Worm (Caenorhabditis elegans) whole organism, L2 larva: ENCODE results near the gene C45H4.18.
A peak's percentile ranks its signal among the peaks of the same experiment; 100 is the strongest.
"Not testable (repeated sequence)": the region's sequence is repeated elsewhere in the genome, so short reads cannot be mapped to it uniquely, and the experiment has no call there.

Source experiments
- C34F6.9 ChIP-seq: fragments of 150-350 bp; optimal IDR thresholded peaks from 2 replicates; lab custom pipeline; 2014; ENCODE audit warnings: missing biosample characterization, missing genetic modification characterization
- R02D3.7 ChIP-seq: fragments of 150-350 bp; optimal IDR thresholded peaks from 2 replicates; lab custom pipeline; 2014; ENCODE audit warnings: missing biosample characterization, missing genetic modification characterization
- alr-1 ChIP-seq: fragments of 150-350 bp; optimal IDR thresholded peaks from 2 replicates; lab custom pipeline; 2014; ENCODE audit warnings: missing biosample characterization, missing genetic modification characterization
- aly-2 ChIP-seq: fragments of 150-350 bp; optimal IDR thresholded peaks from 2 replicates; lab custom pipeline; 2014; ENCODE audit warnings: missing biosample characterization, missing genetic modification characterization
- ama-1 ChIP-seq: fragments of 150-350 bp; optimal IDR thresholded peaks from 2 replicates; lab custom pipeline; 2018; ENCODE audit warnings: inconsistent platforms
- ceh-16 ChIP-seq: fragments of 150-350 bp; optimal IDR thresholded peaks from 2 replicates; lab custom pipeline; 2014; ENCODE audit warnings: missing biosample characterization, missing genetic modification characterization
- dmd-4 ChIP-seq: sonication (generic microtip); optimal IDR thresholded peaks from 2 replicates; lab custom pipeline; 2017; ENCODE audit warnings: missing biosample characterization, missing genetic modification characterization
- egl-27 ChIP-seq: sonication (generic microtip); optimal IDR thresholded peaks from 3 replicates; lab custom pipeline; 2017; ENCODE audit warnings: missing biosample characterization, missing genetic modification reagents, missing genetic modification characterization
- elt-1 ChIP-seq: fragments of 150-350 bp; optimal IDR thresholded peaks from 2 replicates; lab custom pipeline; 2014; ENCODE audit warnings: missing biosample characterization, missing genetic modification characterization
- elt-3 ChIP-seq: sonication (generic microtip); optimal IDR thresholded peaks from 2 replicates; lab custom pipeline; 2017; ENCODE audit warnings: missing biosample characterization, missing genetic modification characterization
- gmeb-1 ChIP-seq: fragments of 150-350 bp; optimal IDR thresholded peaks from 2 replicates; lab custom pipeline; 2014; ENCODE audit warnings: missing biosample characterization, missing genetic modification characterization
- lin-11 ChIP-seq: fragments of 150-350 bp; sonication (generic microtip); optimal IDR thresholded peaks from 2 replicates; lab custom pipeline; 2014; ENCODE audit warnings: missing biosample characterization, missing genetic modification characterization, inconsistent platforms, mixed read lengths
- lin-13 ChIP-seq: fragments of 150-350 bp; optimal IDR thresholded peaks from 2 replicates; lab custom pipeline; 2014; ENCODE audit warnings: missing biosample characterization, missing genetic modification reagents, missing genetic modification characterization
- lin-39 ChIP-seq: fragments of 150-350 bp; optimal IDR thresholded peaks from 2 replicates; lab custom pipeline; 2014; ENCODE audit warnings: missing biosample characterization, missing genetic modification reagents, missing genetic modification characterization
- mab-5 ChIP-seq: fragments of 150-350 bp; optimal IDR thresholded peaks from 2 replicates; lab custom pipeline; 2014; ENCODE audit warnings: missing biosample characterization, missing genetic modification characterization
- mbf-1 ChIP-seq: sonication (generic microtip); optimal IDR thresholded peaks from 2 replicates; lab custom pipeline; 2017; ENCODE audit warnings: missing biosample characterization, missing genetic modification characterization
- mdl-1 ChIP-seq, 2 experiments: fragments of 150-350 bp in 1 of 2; sonication (generic microtip) in 1 of 2; optimal IDR thresholded peaks; 2 replicates each; lab custom pipeline; 2017; ENCODE audit warnings: missing biosample characterization in 2 of 2, missing genetic modification characterization in 2 of 2
- nhr-11 ChIP-seq: fragments of 150-350 bp; optimal IDR thresholded peaks from 2 replicates; lab custom pipeline; 2014; ENCODE audit warnings: missing biosample characterization, missing genetic modification characterization
- nhr-12 ChIP-seq: fragments of 150-350 bp; optimal IDR thresholded peaks from 2 replicates; lab custom pipeline; 2014; ENCODE audit warnings: missing biosample characterization, missing genetic modification characterization
- nhr-129 ChIP-seq: fragments of 150-350 bp; optimal IDR thresholded peaks from 2 replicates; lab custom pipeline; 2014; ENCODE audit warnings: missing biosample characterization, missing genetic modification characterization
- nhr-21 ChIP-seq: fragments of 150-350 bp; optimal IDR thresholded peaks from 2 replicates; lab custom pipeline; 2014; ENCODE audit warnings: missing biosample characterization, missing genetic modification characterization
- nhr-23 ChIP-seq: fragments of 150-350 bp; optimal IDR thresholded peaks from 2 replicates; lab custom pipeline; 2014; ENCODE audit warnings: missing biosample characterization, missing genetic modification reagents, missing genetic modification characterization
- nhr-237 ChIP-seq: fragments of 150-350 bp; optimal IDR thresholded peaks from 2 replicates; lab custom pipeline; 2014; ENCODE audit warnings: missing biosample characterization, missing genetic modification characterization
- nhr-25 ChIP-seq: fragments of 150-350 bp; sonication (generic microtip); optimal IDR thresholded peaks from 3 replicates; lab custom pipeline; 2014; ENCODE audit warnings: missing biosample characterization, missing genetic modification characterization
- nhr-6 ChIP-seq: fragments of 150-350 bp; optimal IDR thresholded peaks from 2 replicates; lab custom pipeline; 2014; ENCODE audit warnings: missing biosample characterization, missing genetic modification characterization
- nhr-77 ChIP-seq: fragments of 150-350 bp; optimal IDR thresholded peaks from 2 replicates; lab custom pipeline; 2014; ENCODE audit warnings: missing biosample characterization, missing genetic modification characterization
- peb-1 ChIP-seq: fragments of 150-350 bp; optimal IDR thresholded peaks from 2 replicates; lab custom pipeline; 2014; ENCODE audit warnings: missing biosample characterization, missing genetic modification characterization
- sem-4 ChIP-seq: fragments of 150-350 bp; optimal IDR thresholded peaks from 2 replicates; lab custom pipeline; 2014; ENCODE audit warnings: missing biosample characterization, missing genetic modification reagents, missing genetic modification characterization
- sma-3 ChIP-seq: sonication (generic microtip); optimal IDR thresholded peaks from 2 replicates; lab custom pipeline; 2016; ENCODE audit warnings: missing genetic modification reagents, missing genetic modification characterization, missing compliant biosample characterization
- sma-9 ChIP-seq, 2 experiments: fragments of 150-350 bp in 1 of 2; sonication (generic microtip) in 1 of 2; optimal IDR thresholded peaks; 2 replicates each; lab custom pipeline; 2014 to 2016; ENCODE audit warnings: missing genetic modification characterization in 2 of 2, mild to moderate bottlenecking in 1 of 2, missing biosample characterization in 1 of 2, missing compliant biosample characterization in 1 of 2, missing genetic modification reagents in 1 of 2, moderate library complexity in 1 of 2
- snpc-4 ChIP-seq: fragments of 150-350 bp; optimal IDR thresholded peaks from 2 replicates; lab custom pipeline; 2014; ENCODE audit warnings: missing biosample characterization, missing genetic modification characterization
- unc-39 ChIP-seq: fragments of 150-350 bp; optimal IDR thresholded peaks from 2 replicates; lab custom pipeline; 2014; ENCODE audit warnings: missing biosample characterization, missing genetic modification characterization
- unc-55 ChIP-seq: fragments of 150-350 bp; sonication (generic microtip); optimal IDR thresholded peaks from 3 replicates; lab custom pipeline; 2014; ENCODE audit warnings: missing biosample characterization, missing genetic modification reagents, missing genetic modification characterization
- unc-62 ChIP-seq: fragments of 150-350 bp; optimal IDR thresholded peaks from 2 replicates; lab custom pipeline; 2014; ENCODE audit warnings: missing biosample characterization, missing genetic modification reagents, missing genetic modification characterization
- ztf-4 ChIP-seq: fragments of 150-350 bp; optimal IDR thresholded peaks from 2 replicates; lab custom pipeline; 2014; ENCODE audit warnings: missing biosample characterization, missing genetic modification characterization

C45H4.18 gene

DNA sequence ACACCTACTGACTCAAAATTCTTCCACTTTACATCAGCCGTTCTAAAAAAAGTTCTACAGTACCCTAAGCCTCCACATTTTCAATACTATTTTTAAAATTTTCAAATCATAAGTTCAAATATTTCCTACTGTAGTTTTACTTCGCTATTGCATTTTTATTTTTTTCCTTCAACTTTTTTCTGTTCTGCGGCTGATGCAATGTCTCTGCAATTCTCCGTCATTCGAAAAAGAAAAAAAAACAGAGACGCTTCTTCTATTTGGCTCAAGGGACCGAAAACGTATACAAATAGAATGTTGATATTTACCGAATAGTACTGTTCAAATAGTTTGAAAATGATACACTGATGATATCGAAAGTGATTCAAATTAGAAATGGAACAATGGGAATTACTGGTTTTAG, 37.1 kb upstream of the C45H4.18 start:
- TF ChIP-seq nhr-129 (tag; lab: Kevin White, UChicago) (peak; percentile 98), nhr-11 (tag; lab: Kevin White, UChicago) (no peak)
- TF ChIP-seq, all 48 proteins: peak for 1

ce11 chrV:2139918-2140317, 35.4 kb upstream of the C45H4.18 start, which contains the start of gene F22F7.7:
Gene F22F7.7 (minus strand): TSS chrV:2140042.
- TF ChIP-seq peb-1 (tag; lab: Kevin White, UChicago): no peak
- no peak for TF ChIP-seq gmeb-1
- TF ChIP-seq nhr-6 (tag; lab: Kevin White, UChicago): no peak
- no peak for TF ChIP-seq elt-3
- no peak for TF ChIP-seq nhr-237 (tag; lab: Kevin White, UChicago)
- TF ChIP-seq R02D3.7: no peak
- no peak for TF ChIP-seq nhr-11 (tag; lab: Kevin White, UChicago)
- TF ChIP-seq nhr-12 (tag; lab: Kevin White, UChicago): no peak
- TF ChIP-seq nhr-25 (tag; lab: Kevin White, UChicago): no peak
- no peak for TF ChIP-seq ama-1 (lab: Kevin White, UChicago)
- TF ChIP-seq alr-1 (tag; lab: Kevin White, UChicago): no peak
- TF ChIP-seq nhr-21 (tag; lab: Kevin White, UChicago): no peak
- TF ChIP-seq ceh-16 (tag; lab: Kevin White, UChicago): no peak
- no peak for TF ChIP-seq nhr-129 (tag; lab: Kevin White, UChicago)
- TF ChIP-seq nhr-23 (tag; lab: Kevin White, UChicago): no peak
- no peak for TF ChIP-seq unc-62
- TF ChIP-seq sem-4 (tag; lab: Kevin White, UChicago): no peak
- no peak for TF ChIP-seq egl-27 (tag; lab: Kevin White, UChicago)
- no peak for TF ChIP-seq sma-9 (GFP tag; optimal IDR thresholded peaks at IDR 0.05; lab: Kevin White, UChicago)
- TF ChIP-seq sma-9 (tag; optimal IDR thresholded peaks at IDR 0.05; lab: Kevin White, UChicago): no peak
- no peak for TF ChIP-seq sma-3 (GFP tag; lab: Kevin White, UChicago)

DNA sequence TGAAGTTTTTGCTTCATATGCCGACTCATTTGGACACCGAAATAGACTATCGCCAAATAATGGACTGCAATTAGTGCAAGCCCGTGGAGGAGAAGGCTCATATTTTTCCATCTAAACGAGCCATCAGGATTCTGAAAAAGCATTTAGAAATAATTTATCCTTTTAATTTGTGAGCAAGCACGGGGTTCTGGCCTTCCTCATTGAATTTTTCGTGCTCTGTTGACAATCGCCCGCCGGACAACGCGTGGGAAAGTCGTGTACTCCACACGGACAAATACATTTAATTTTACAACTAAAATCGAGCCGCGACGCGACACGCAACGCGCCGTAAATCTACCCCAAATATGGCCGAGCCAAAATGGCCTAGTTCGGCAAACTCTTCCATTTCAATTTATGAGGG, 30.9 kb upstream of the C45H4.18 start, which contains the start of gene F22F7.12:
Gene F22F7.12 (minus strand): TSS at position 101 of the 400 bp plus-strand sequence.
- not testable (repeated sequence) for TF ChIP-seq elt-1 (tag; lab: Kevin White, UChicago); sma-3 (GFP tag; lab: Kevin White, UChicago); dmd-4 (tag; lab: Kevin White, UChicago)
- TF ChIP-seq, all 48 proteins: peak for 0; not testable (repeated sequence) for 48

DNA sequence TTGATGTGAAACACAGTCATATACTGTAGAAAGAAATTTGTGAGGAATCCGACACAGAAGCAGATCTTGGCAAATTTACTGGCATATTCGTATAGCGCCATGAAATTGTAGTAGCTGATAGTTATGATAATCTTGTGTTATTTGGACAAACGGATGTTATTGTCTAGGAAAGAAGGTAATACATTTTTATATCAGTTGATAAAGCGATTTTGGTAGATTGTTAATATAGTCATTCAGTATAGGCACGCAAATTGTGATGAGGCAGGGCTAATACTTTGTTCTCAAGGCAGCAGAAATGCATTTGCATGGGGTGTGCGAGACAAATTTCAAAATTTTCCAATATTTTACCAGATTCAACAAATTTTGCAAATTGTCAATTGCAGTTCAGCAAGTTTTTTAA, 29.3 kb upstream of the C45H4.18 start, which contains the start of gene str-52:
Gene str-52 (minus strand): TSS at position 101 of the 400 bp plus-strand sequence.
- no peak for TF ChIP-seq nhr-11 (tag; lab: Kevin White, UChicago)
- no peak for TF ChIP-seq unc-39 (tag; lab: Kevin White, UChicago)
- TF ChIP-seq lin-11 (tag; lab: Kevin White, UChicago): no peak
- TF ChIP-seq aly-2 (tag; lab: Kevin White, UChicago): no peak
- TF ChIP-seq ztf-4 (tag; lab: Kevin White, UChicago): no peak
- no peak for TF ChIP-seq nhr-12 (tag; lab: Kevin White, UChicago)
- TF ChIP-seq alr-1 (tag; lab: Kevin White, UChicago): no peak
- no peak for TF ChIP-seq egl-27 (tag; lab: Kevin White, UChicago)
- no peak for TF ChIP-seq nhr-25 (tag; lab: Kevin White, UChicago)
- TF ChIP-seq mdl-1 (tag; optimal IDR thresholded peaks at IDR 0.05; lab: Kevin White, UChicago): no peak
- no peak for TF ChIP-seq sma-3 (GFP tag; lab: Kevin White, UChicago)
- no peak for TF ChIP-seq sma-9 (GFP tag; optimal IDR thresholded peaks at IDR 0.05; lab: Kevin White, UChicago)
- no peak for TF ChIP-seq sma-9 (tag; optimal IDR thresholded peaks at IDR 0.05; lab: Kevin White, UChicago)
- no peak for TF ChIP-seq lin-39
- TF ChIP-seq peb-1 (tag; lab: Kevin White, UChicago): no peak
- no peak for TF ChIP-seq dmd-4 (tag; lab: Kevin White, UChicago)
- no peak for TF ChIP-seq snpc-4 (tag; lab: Kevin White, UChicago)

DNA sequence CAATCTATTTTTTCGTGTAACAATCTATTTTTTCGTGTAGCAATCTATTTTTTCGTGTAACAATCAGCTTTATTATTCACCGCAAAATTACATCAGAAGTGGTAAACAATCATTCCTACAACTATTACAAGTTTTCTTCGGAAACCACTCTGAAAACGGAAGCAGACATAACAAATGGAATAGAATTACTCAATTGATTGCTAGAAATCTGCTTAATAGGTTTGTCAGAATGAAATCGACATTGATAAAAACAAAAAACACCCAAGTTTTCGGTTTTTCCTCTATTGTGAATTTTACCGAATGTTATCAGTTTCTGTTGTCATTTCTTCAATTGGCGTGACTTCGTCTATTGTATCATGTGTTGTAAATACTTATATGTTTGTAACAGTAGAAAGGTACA, 28.5 kb upstream of the C45H4.18 start, which contains the start of gene srbc-20:
Gene srbc-20 (plus strand): TSS at position 301 of the 400 bp plus-strand sequence.
- TF ChIP-seq R02D3.7 (no peak), mdl-1 (tag; optimal IDR thresholded peaks at IDR 0.05; lab: Kevin White, UChicago) (no peak), ceh-16 (tag; lab: Kevin White, UChicago) (no peak), sma-3 (GFP tag; lab: Kevin White, UChicago) (no peak), dmd-4 (tag; lab: Kevin White, UChicago) (no peak), nhr-12 (tag; lab: Kevin White, UChicago) (no peak), mab-5 (tag; lab: Kevin White, UChicago) (no peak), sem-4 (tag; lab: Kevin White, UChicago) (no peak), aly-2 (tag; lab: Kevin White, UChicago) (no peak), elt-1 (tag; lab: Kevin White, UChicago) (no peak), nhr-77 (tag; lab: Kevin White, UChicago) (no peak), C34F6.9 (tag; lab: Kevin White, UChicago) (no peak), nhr-129 (tag; lab: Kevin White, UChicago) (no peak), ama-1 (lab: Kevin White, UChicago) (no peak), nhr-237 (tag; lab: Kevin White, UChicago) (no peak), lin-13 (GFP tag; lab: Kevin White, UChicago) (no peak), unc-55 (no peak), mbf-1 (tag; lab: Kevin White, UChicago) (no peak), unc-39 (tag; lab: Kevin White, UChicago) (no peak)
